Worm (Caenorhabditis elegans): ENCODE results near the gene K09C8.9.

ce11 chrX:10989286-10989685, 21.7 kb upstream of the K09C8.9 start:
- no peak for TF ChIP-seq dve-1 (tag; optimal IDR thresholded peaks at IDR 0.05; ENCODE audit: insufficient read depth)
- no peak for TF ChIP-seq zag-1 (tag; optimal IDR thresholded peaks at IDR 0.05)
- no peak for TF ChIP-seq egl-27 (tag; optimal IDR thresholded peaks at IDR 0.05)
- no peak for TF ChIP-seq daf-16 (GFP tag; optimal IDR thresholded peaks at IDR 0.05)
- TF ChIP-seq daf-16 (tag; optimal IDR thresholded peaks at IDR 0.05), result no peak
- TF ChIP-seq zip-11 (GFP tag; IDR thresholded peaks at IDR 0.05), result no peak
- no peak for TF ChIP-seq daf-12 (tag; optimal IDR thresholded peaks at IDR 0.05)
- no peak for TF ChIP-seq snpc-4 (tag; optimal IDR thresholded peaks at IDR 0.05)
- no peak for TF ChIP-seq nhr-237 (tag; optimal IDR thresholded peaks at IDR 0.05)
- TF ChIP-seq unc-130 (GFP tag; optimal IDR thresholded peaks at IDR 0.05), result no peak
- TF ChIP-seq madf-9 (GFP tag; conservative IDR thresholded peaks at IDR 0.05), result no peak
- TF ChIP-seq attf-4 (tag; optimal IDR thresholded peaks at IDR 0.05), result no peak
- no peak for TF ChIP-seq F26F4.8 (GFP tag; conservative IDR thresholded peaks at IDR 0.05)
- TF ChIP-seq nhr-10 (tag; optimal IDR thresholded peaks at IDR 0.05), result no peak
- TF ChIP-seq lin-29 (GFP tag; IDR thresholded peaks at IDR 0.05), result no peak
